Worm (Caenorhabditis elegans) whole organism, L4 larva: ENCODE data around the gene wrt-5.

Experiments
- D1046.2 ChIP-seq: fragments of 200-800 bp; sonication (Bioruptor generic); IDR thresholded peaks from 2 replicates; pipeline ENCODE4 v1.3.6; 2022; ENCODE audit warnings: missing genetic modification characterization, missing compliant biosample characterization
- T20F7.1 ChIP-seq: fragments of 200-800 bp; sonication (Bioruptor generic); optimal IDR thresholded peaks from 2 replicates; lab custom pipeline; 2018; ENCODE audit warnings: mild to moderate bottlenecking, missing genetic modification characterization, missing compliant biosample characterization
- Y48G9A.11 ChIP-seq: fragments of 200-800 bp; sonication (Bioruptor generic); IDR thresholded peaks from 2 replicates; pipeline ENCODE4 v1.3.6; 2022; ENCODE audit warnings: missing genetic modification reagents, missing genetic modification characterization, missing compliant biosample characterization
- ZK337.2 ChIP-seq: fragments of 200-800 bp; sonication (Bioruptor generic); IDR thresholded peaks from 2 replicates; pipeline ENCODE4 v1.3.6; 2022; ENCODE audit warnings: missing genetic modification reagents, missing genetic modification characterization, missing compliant biosample characterization
- aha-1 ChIP-seq: fragments of 150-350 bp; peaks from one replicate; lab custom pipeline; 2014; ENCODE audit warnings: missing biosample characterization, missing genetic modification characterization
- arid-1 ChIP-seq: fragments of 200-800 bp; sonication (Bioruptor generic); conservative IDR thresholded peaks from 2 replicates; pipeline ENCODE4 v1.3.6; 2022; ENCODE audit warnings: missing genetic modification reagents, missing genetic modification characterization, missing compliant biosample characterization
- ceh-44 ChIP-seq: fragments of 200-800 bp; sonication (Bioruptor generic); IDR thresholded peaks from 2 replicates; pipeline ENCODE4 v1.3.6; 2022; ENCODE audit warnings: missing genetic modification reagents, missing genetic modification characterization, missing compliant biosample characterization
- ceh-62 ChIP-seq: sonication (generic microtip); optimal IDR thresholded peaks from 2 replicates; lab custom pipeline; 2017; ENCODE audit warnings: missing biosample characterization, missing genetic modification characterization
- daf-16 ChIP-seq, 3 experiments: sonication (generic microtip); optimal IDR thresholded peaks; 2 replicates each; lab custom pipeline; 2016 to 2017; ENCODE audit warnings: missing genetic modification characterization in 3 of 3, missing genetic modification reagents in 3 of 3, mild to moderate bottlenecking in 2 of 3, missing compliant biosample characterization in 2 of 3, missing biosample characterization in 1 of 3, moderate library complexity in 1 of 3
- daf-19 ChIP-seq: fragments of 200-800 bp; sonication (Bioruptor generic); conservative IDR thresholded peaks from 2 replicates; pipeline ENCODE4 v1.3.6; 2022; ENCODE audit warnings: missing genetic modification characterization, missing compliant biosample characterization
- dmd-6 ChIP-seq: fragments of 200-800 bp; sonication (Bioruptor generic); IDR thresholded peaks from 2 replicates; pipeline ENCODE4 v1.3.6; 2022; ENCODE audit warnings: missing genetic modification reagents, missing genetic modification characterization, missing compliant biosample characterization
- dpl-1 ChIP-seq: fragments of 150-350 bp; optimal IDR thresholded peaks from 2 replicates; lab custom pipeline; 2014; ENCODE audit warnings: missing biosample characterization, missing genetic modification reagents, missing genetic modification characterization
- dve-1 ChIP-seq: sonication (generic microtip); optimal IDR thresholded peaks from 2 replicates; lab custom pipeline; 2017; ENCODE audit warnings: antibody characterized with exemption, mild to moderate bottlenecking, missing genetic modification characterization, missing compliant biosample characterization; ENCODE audit not compliant: insufficient read depth
- fkh-10 ChIP-seq: fragments of 150-350 bp; optimal IDR thresholded peaks from 2 replicates; lab custom pipeline; 2014; ENCODE audit warnings: missing biosample characterization, missing genetic modification reagents, missing genetic modification characterization
- hif-1 ChIP-seq, 2 experiments: sonication (generic microtip); optimal IDR thresholded peaks; 2 replicates each; lab custom pipeline; 2016 to 2017; ENCODE audit warnings: missing compliant biosample characterization in 2 of 2, missing genetic modification characterization in 2 of 2, missing genetic modification reagents in 2 of 2, missing genotype in 2 of 2, mild to moderate bottlenecking in 1 of 2
- hlh-11 ChIP-seq: fragments of 200-800 bp; sonication (Bioruptor generic); optimal IDR thresholded peaks from 2 replicates; lab custom pipeline; 2018; ENCODE audit warnings: mild to moderate bottlenecking, missing genetic modification characterization, missing compliant biosample characterization
- lin-39 ChIP-seq: fragments of 150-350 bp; optimal IDR thresholded peaks from 2 replicates; lab custom pipeline; 2014; ENCODE audit warnings: missing biosample characterization, missing genetic modification reagents, missing genetic modification characterization
- lir-3 ChIP-seq: sonication (generic microtip); optimal IDR thresholded peaks from 2 replicates; lab custom pipeline; 2016; ENCODE audit warnings: mild to moderate bottlenecking, missing genetic modification characterization, missing compliant biosample characterization
- lsy-2 ChIP-seq, 2 experiments: fragments of 150-350 bp in 1 of 2; sonication (generic microtip) in 1 of 2; optimal IDR thresholded peaks; 2 replicates each; lab custom pipeline; 2014 to 2017; ENCODE audit warnings: missing biosample characterization in 2 of 2, missing genetic modification characterization in 2 of 2
- mdl-1 ChIP-seq, 2 experiments: fragments of 150-350 bp in 1 of 2; sonication (generic microtip) in 1 of 2; optimal IDR thresholded peaks; 2 replicates each; lab custom pipeline; 2014 to 2017; ENCODE audit warnings: missing biosample characterization in 2 of 2, missing genetic modification characterization in 2 of 2
- mes-2 ChIP-seq: sonication (generic microtip); optimal IDR thresholded peaks from 2 replicates; lab custom pipeline; 2016; ENCODE audit warnings: missing genotype, mild to moderate bottlenecking, missing genetic modification characterization, missing compliant biosample characterization; ENCODE audit not compliant: poor library complexity, severe bottlenecking
- nhr-111 ChIP-seq: fragments of 200-800 bp; sonication (Bioruptor generic); optimal IDR thresholded peaks from 2 replicates; lab custom pipeline; 2018; ENCODE audit warnings: mild to moderate bottlenecking, missing genetic modification characterization, missing compliant biosample characterization
- nhr-28 ChIP-seq: fragments of 150-350 bp; optimal IDR thresholded peaks from 2 replicates; lab custom pipeline; 2014; ENCODE audit warnings: missing biosample characterization, missing genetic modification characterization
- nhr-42 ChIP-seq: fragments of 200-800 bp; sonication (Bioruptor generic); IDR thresholded peaks from 2 replicates; pipeline ENCODE4 v1.3.6; 2022; ENCODE audit warnings: missing genetic modification characterization, missing compliant biosample characterization
- nhr-48 ChIP-seq: sonication (generic microtip); optimal IDR thresholded peaks from 2 replicates; lab custom pipeline; 2016; ENCODE audit warnings: mild to moderate bottlenecking, missing genetic modification characterization, missing compliant biosample characterization
- nhr-6 ChIP-seq: fragments of 150-350 bp; optimal IDR thresholded peaks from 2 replicates; lab custom pipeline; 2014; ENCODE audit warnings: missing biosample characterization, missing genetic modification characterization
- rbr-2 ChIP-seq: sonication (generic microtip); optimal IDR thresholded peaks from 2 replicates; lab custom pipeline; 2016; ENCODE audit warnings: missing genotype, missing genetic modification characterization, missing compliant biosample characterization
- set-16 ChIP-seq: fragments of 200-800 bp; sonication (Bioruptor generic); IDR thresholded peaks from 2 replicates; pipeline ENCODE4 v1.3.6; 2022; ENCODE audit warnings: missing genetic modification reagents, missing genetic modification characterization, missing compliant biosample characterization
- spr-1 ChIP-seq: sonication (generic microtip); optimal IDR thresholded peaks from 2 replicates; lab custom pipeline; 2016; ENCODE audit warnings: mild to moderate bottlenecking, missing genetic modification characterization, missing compliant biosample characterization
- tag-97 ChIP-seq: fragments of 200-800 bp; sonication (Bioruptor generic); IDR thresholded peaks from 2 replicates; pipeline ENCODE4 v1.3.6; 2022; ENCODE audit warnings: missing genetic modification characterization, missing compliant biosample characterization
- unc-39 ChIP-seq: sonication (generic microtip); optimal IDR thresholded peaks from 2 replicates; lab custom pipeline; 2017; ENCODE audit warnings: missing biosample characterization, missing genetic modification characterization
- unc-62 ChIP-seq, 3 experiments: fragments of 150-350 bp in 1 of 3; sonication (generic microtip); optimal IDR thresholded peaks in 2 of 3; peaks in 1 of 3; 1 replicate in 1 of 3; 2 replicates in 2 of 3; lab custom pipeline; 2014 to 2017; ENCODE audit warnings: missing biosample characterization in 3 of 3, missing genetic modification characterization in 3 of 3, missing genetic modification reagents in 3 of 3, missing genotype in 1 of 3
- zfp-3 ChIP-seq: fragments of 200-800 bp; sonication (Bioruptor generic); conservative IDR thresholded peaks from 2 replicates; pipeline ENCODE4 v1.3.6; 2022; ENCODE audit warnings: missing genetic modification reagents, missing genetic modification characterization, missing compliant biosample characterization
- ztf-7 ChIP-seq: fragments of 150-350 bp; optimal IDR thresholded peaks from 2 replicates; lab custom pipeline; 2014; ENCODE audit warnings: missing biosample characterization, missing genetic modification characterization

Gene wrt-5

DNA sequence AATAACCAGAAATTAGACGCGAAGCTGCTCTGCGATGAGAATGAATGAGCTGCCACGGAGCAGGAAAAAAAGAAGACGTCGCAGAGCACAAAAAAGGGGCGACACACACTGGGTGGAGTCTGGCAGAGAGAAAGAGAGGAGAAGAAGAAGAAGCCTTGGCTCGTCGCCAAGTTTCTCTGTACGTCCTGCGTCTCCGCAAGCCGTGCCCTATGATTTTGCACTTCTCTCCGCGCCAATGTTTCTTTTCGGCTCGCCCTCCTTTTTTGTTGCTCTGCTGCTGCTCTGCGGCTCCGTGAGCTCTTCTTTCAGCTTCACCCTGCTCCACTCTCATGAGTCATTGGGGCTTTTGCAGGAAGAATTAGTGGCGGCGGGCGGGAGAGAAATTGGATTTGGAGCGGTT is 16.6 kb downstream of the wrt-5 start, which contains the start of gene hlh-30 (continued):
- TF ChIP-seq ZK337.2 (GFP tag; lab: Robert Waterston, UW) = no peak
- TF ChIP-seq nhr-111 (GFP tag; lab: Kevin White, UChicago) = no peak
- no peak for TF ChIP-seq nhr-42
- TF ChIP-seq set-16 (GFP tag; lab: Robert Waterston, UW) = peak; percentile 90
- TF ChIP-seq zfp-3 (GFP tag; lab: Robert Waterston, UW) = no peak
- no peak for TF ChIP-seq arid-1
- no peak for TF ChIP-seq Y48G9A.11
- peak in 1 of 2 experiments; percentile 73 for TF ChIP-seq hif-1 (tag; optimal IDR thresholded peaks at IDR 0.05; lab: Kevin White, UChicago)
- TF ChIP-seq T20F7.1 (GFP tag; lab: Kevin White, UChicago) = no peak
- TF ChIP-seq rbr-2 (tag; lab: Kevin White, UChicago) = peak; percentile 72
- 0 out of 2 replicates have a peak, but pooled peaks have one; percentile 10 for TF ChIP-seq ceh-44 (GFP tag; lab: Robert Waterston, UW)
- TF ChIP-seq nhr-48 (tag; lab: Kevin White, UChicago) = peak; percentile 20
- TF ChIP-seq lsy-2 (tag; optimal IDR thresholded peaks at IDR 0.05; lab: Kevin White, UChicago) = peak in 1 of 2 experiments; percentile 71
- no peak for TF ChIP-seq D1046.2 (GFP tag; lab: Robert Waterston, UW)
- peak in 1 of 2 experiments; percentile 35 for TF ChIP-seq mdl-1 (tag; optimal IDR thresholded peaks at IDR 0.05; lab: Kevin White, UChicago)
- TF ChIP-seq ceh-62 (tag; lab: Kevin White, UChicago) = no peak
- no peak for TF ChIP-seq spr-1 (tag; lab: Kevin White, UChicago)
- TF ChIP-seq nhr-6 = peak; percentile 20
- TF ChIP-seq dve-1 (tag; lab: Kevin White, UChicago) = peak; percentile 29
- TF ChIP-seq ztf-7 (tag; lab: Kevin White, UChicago) = no peak
- peak; percentile 30 for TF ChIP-seq fkh-10
- TF ChIP-seq daf-19 (GFP tag; lab: Robert Waterston, UW) = no peak
- peak; percentile 11 for TF ChIP-seq mes-2 (tag; lab: Kevin White, UChicago)
- TF ChIP-seq unc-39 = no peak
- no peak for TF ChIP-seq tag-97 (GFP tag; lab: Robert Waterston, UW)
- TF ChIP-seq, all 104 proteins: peak for 27

ce11 chrIV:4033490-4033889 is 17.9 kb downstream of the wrt-5 start:
- TF ChIP-seq lsy-2 (tag; optimal IDR thresholded peaks at IDR 0.05; lab: Kevin White, UChicago) = peak in 1 of 2 experiments; percentile 21
- TF ChIP-seq dpl-1 = peak; percentile 25
- TF ChIP-seq lin-39 = no peak
- peak; percentile 2 for TF ChIP-seq dve-1 (tag; lab: Kevin White, UChicago)
- peak in 1 of 2 experiments; percentile 27 for TF ChIP-seq daf-16 (GFP tag; optimal IDR thresholded peaks at IDR 0.05; lab: Kevin White, UChicago)
- peak; percentile 80 for TF ChIP-seq daf-16 (tag; optimal IDR thresholded peaks at IDR 0.05; lab: Kevin White, UChicago)
- TF ChIP-seq nhr-28 (tag; lab: Kevin White, UChicago) = peak; percentile 15
- TF ChIP-seq unc-62 (GFP tag; optimal IDR thresholded peaks at IDR 0.05 in 1 of 2; lab: Kevin White, UChicago) = peak in 1 of 2 experiments; percentile 97
- no peak for TF ChIP-seq unc-62 (tag; optimal IDR thresholded peaks at IDR 0.05; lab: Kevin White, UChicago)
- TF ChIP-seq nhr-48 (tag; lab: Kevin White, UChicago) = no peak
- TF ChIP-seq aha-1 = peak; percentile 88
- TF ChIP-seq hlh-11 (tag; lab: Kevin White, UChicago) = peak; percentile 12

ce11 chrIV:4032350-4032749 is 19.1 kb downstream of the wrt-5 start:
- TF ChIP-seq nhr-28 (tag; lab: Kevin White, UChicago) = peak; percentile 19
- TF ChIP-seq daf-16 (GFP tag; optimal IDR thresholded peaks at IDR 0.05; lab: Kevin White, UChicago) = no peak
- peak; percentile 32 for TF ChIP-seq daf-16 (tag; optimal IDR thresholded peaks at IDR 0.05; lab: Kevin White, UChicago)
- peak; percentile 9; the same call in 1 of the 2 replicates for TF ChIP-seq dmd-6 (GFP tag; lab: Robert Waterston, UW)
- TF ChIP-seq lir-3 (tag; lab: Kevin White, UChicago) = no peak
